Worm (Caenorhabditis elegans): Measurements from ENCODE around the gene C34D4.4.

The C34D4.4 gene

DNA sequence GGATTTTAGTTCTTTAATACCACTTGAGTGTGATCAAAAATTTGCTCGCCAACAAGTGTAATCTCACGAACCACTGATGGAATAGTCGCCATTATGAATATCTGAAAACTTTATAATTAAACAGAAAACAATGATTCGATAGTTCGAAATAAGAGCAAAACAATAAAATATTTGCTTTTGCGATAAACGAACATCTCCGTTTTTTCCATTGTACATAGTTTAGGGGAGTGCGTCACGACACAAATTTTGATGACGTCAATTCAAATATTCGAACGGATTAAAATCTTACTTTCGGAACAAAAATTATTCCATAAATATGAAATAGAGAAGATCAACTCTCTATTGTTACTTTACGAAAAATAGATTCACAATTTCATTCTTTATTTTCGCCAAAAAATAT, 15.2 kb upstream of the C34D4.4 start, which contains the start of gene mutd-1:
TSS of gene mutd-1 (minus strand) at position 101 of the 400 bp plus-strand sequence.
- no peak for TF ChIP-seq lin-39 (tag; optimal IDR thresholded peaks at IDR 0.05)
- no peak for TF ChIP-seq skn-1 (tag; optimal IDR thresholded peaks at IDR 0.05)
- no peak for TF ChIP-seq nhr-12 (tag; optimal IDR thresholded peaks at IDR 0.05)
- TF ChIP-seq nhr-90 (tag; optimal IDR thresholded peaks at IDR 0.05; ENCODE audit: poor library complexity): no peak
- TF ChIP-seq swsn-7 (tag; optimal IDR thresholded peaks at IDR 0.05): no peak
- no peak for TF ChIP-seq lin-14 (GFP tag; optimal IDR thresholded peaks at IDR 0.05)
- TF ChIP-seq mep-1 (tag; optimal IDR thresholded peaks at IDR 0.05): no peak
- no peak for TF ChIP-seq C04F5.9 (tag; optimal IDR thresholded peaks at IDR 0.05)
- TF ChIP-seq egl-27 (tag; optimal IDR thresholded peaks at IDR 0.05): no peak
- no peak for TF ChIP-seq egl-13 (tag; optimal IDR thresholded peaks at IDR 0.05)
- no peak for TF ChIP-seq ama-1 (optimal IDR thresholded peaks at IDR 0.05)
- TF ChIP-seq Y116A8C.19 (tag; optimal IDR thresholded peaks at IDR 0.05; ENCODE audit: borderline replicate concordance): no peak
- TF ChIP-seq nhr-20 (tag; optimal IDR thresholded peaks at IDR 0.05): no peak
- TF ChIP-seq sptf-1 (tag; optimal IDR thresholded peaks at IDR 0.05): no peak
- no peak for TF ChIP-seq ceh-88 (GFP tag; IDR thresholded peaks at IDR 0.05)
- no peak for TF ChIP-seq ztf-11 (tag; optimal IDR thresholded peaks at IDR 0.05)
- TF ChIP-seq ceh-63 (GFP tag; optimal IDR thresholded peaks at IDR 0.05): no peak
- no peak for TF ChIP-seq nhr-76 (tag; optimal IDR thresholded peaks at IDR 0.05)

- TF ChIP-seq nhr-20 (tag; optimal IDR thresholded peaks at IDR 0.05) (no peak), ets-5 (GFP tag; IDR thresholded peaks at IDR 0.05) (no peak), dsc-1 (tag; optimal IDR thresholded peaks at IDR 0.05) (no peak), ceh-63 (GFP tag; optimal IDR thresholded peaks at IDR 0.05) (no peak), Y116A8C.19 (tag; optimal IDR thresholded peaks at IDR 0.05; ENCODE audit: borderline replicate concordance) (no peak), mef-2 (tag; optimal IDR thresholded peaks at IDR 0.05) (no peak), jun-1 (tag; optimal IDR thresholded peaks at IDR 0.05) (no peak), nhr-11 (tag; optimal IDR thresholded peaks at IDR 0.05) (no peak), ces-1 (GFP tag; optimal IDR thresholded peaks at IDR 0.05) (no peak), nhr-77 (tag; optimal IDR thresholded peaks at IDR 0.05) (no peak), lin-39 (tag; optimal IDR thresholded peaks at IDR 0.05) (no peak), lin-14 (GFP tag; optimal IDR thresholded peaks at IDR 0.05) (no peak), nhr-71 (tag; optimal IDR thresholded peaks at IDR 0.05) (no peak), aha-1 (tag; optimal IDR thresholded peaks at IDR 0.05) (no peak)
Measured at ce11 chrIV:7139143-7139542, 10.0 kb upstream of the C34D4.4 start.

ce11 chrIV:7144670-7145257, 4.4 kb upstream of the C34D4.4 start, which contains the start of gene hecd-1:
Gene hecd-1 (minus strand): TSS chrIV:7144720.
- TF ChIP-seq lsy-2 (tag; optimal IDR thresholded peaks at IDR 0.05): peak in 1 of 2 experiments; percentile 49
- TF ChIP-seq ceh-82 (tag; optimal IDR thresholded peaks at IDR 0.05): peak in 1 of 3 experiments; percentile 29
- TF ChIP-seq dpl-1 (GFP tag; optimal IDR thresholded peaks at IDR 0.05): peak in 2 of 3 experiments; percentile 2 to 44
- peak in 1 of 2 experiments; percentile 29 for TF ChIP-seq efl-1 (optimal IDR thresholded peaks at IDR 0.05)
- peak; percentile 32 to 83 for TF ChIP-seq efl-1 (GFP tag; optimal IDR thresholded peaks at IDR 0.05 in 1 of 2)
- TF ChIP-seq nhr-84 (tag; optimal IDR thresholded peaks at IDR 0.05): no peak
- TF ChIP-seq F16B12.6 (tag; optimal IDR thresholded peaks at IDR 0.05): peak; percentile 26
- TF ChIP-seq fkh-8 (tag; optimal IDR thresholded peaks at IDR 0.05): peak; percentile 26
- TF ChIP-seq xbp-1 (tag; optimal IDR thresholded peaks at IDR 0.05): peak; percentile 8
- peak; percentile 16 for TF ChIP-seq lin-15B (tag; optimal IDR thresholded peaks at IDR 0.05)
- TF ChIP-seq C16A3.4 (tag; optimal IDR thresholded peaks at IDR 0.05): peak; percentile 5
- no peak for TF ChIP-seq elt-2 (tag; optimal IDR thresholded peaks at IDR 0.05)
- peak in 1 of 2 experiments; percentile 46 for TF ChIP-seq mdl-1 (tag; optimal IDR thresholded peaks at IDR 0.05)
- peak in 1 of 2 experiments; percentile 55 for TF ChIP-seq lin-35 (GFP tag; optimal IDR thresholded peaks at IDR 0.05)
- TF ChIP-seq unc-62 (GFP tag; optimal IDR thresholded peaks at IDR 0.05): no peak
- TF ChIP-seq nhr-237 (tag; optimal IDR thresholded peaks at IDR 0.05): no peak
- TF ChIP-seq unc-98 (GFP tag; IDR thresholded peaks at IDR 0.05): no peak
- peak; percentile 76 for TF ChIP-seq lin-14 (GFP tag; optimal IDR thresholded peaks at IDR 0.05)
